Worm (Caenorhabditis elegans): Measurements from ENCODE around the gene C45B2.3.

C45B2.3 gene

ce11 chrX:6041995-6042481 lies 40.7 kb upstream of the C45B2.3 start (continued):
- TF ChIP-seq nhr-179 (tag; optimal IDR thresholded peaks at IDR 0.05) (no peak), B0035.1 (tag; optimal IDR thresholded peaks at IDR 0.05) (no peak), madf-10 (tag; optimal IDR thresholded peaks at IDR 0.05) (peak; percentile 52), snpc-4 (GFP tag; optimal IDR thresholded peaks at IDR 0.05) (no peak), snpc-4 (tag; optimal IDR thresholded peaks at IDR 0.05) (peak in 3 of 4 experiments; percentile 27 to 33 (median 29)), cebp-1 (GFP tag; IDR thresholded peaks at IDR 0.05) (no peak), cebp-1 (tag; optimal IDR thresholded peaks at IDR 0.05) (peak; percentile 72), ZK185.1 (tag; optimal IDR thresholded peaks at IDR 0.05; ENCODE audit: poor library complexity, severe bottlenecking) (peak; percentile 19), F23B12.7 (tag; optimal IDR thresholded peaks at IDR 0.05; ENCODE audit: insufficient read depth) (no peak)

- no peak for TF ChIP-seq nhr-27 (tag; optimal IDR thresholded peaks at IDR 0.05)
- no peak for TF ChIP-seq tbx-9 (tag; optimal IDR thresholded peaks at IDR 0.05; ENCODE audit: borderline replicate concordance)
- no peak for TF ChIP-seq attf-3 (GFP tag; conservative IDR thresholded peaks at IDR 0.05)
- TF ChIP-seq B0261.1 (tag; optimal IDR thresholded peaks at IDR 0.05), result no peak
- no peak for TF ChIP-seq hlh-26 (GFP tag; conservative IDR thresholded peaks at IDR 0.05)
- TF ChIP-seq B0019.2 (GFP tag; conservative IDR thresholded peaks at IDR 0.05), result no peak
- no peak for TF ChIP-seq snpc-1.3 (tag; optimal IDR thresholded peaks at IDR 0.05; ENCODE audit: insufficient read depth)
- TF ChIP-seq F57A8.1 (GFP tag; optimal IDR thresholded peaks at IDR 0.05), result no peak
- TF ChIP-seq ets-4 (GFP tag; optimal IDR thresholded peaks at IDR 0.05), result no peak
- TF ChIP-seq pha-4 (tag; optimal IDR thresholded peaks at IDR 0.05), result no peak
- no peak for TF ChIP-seq sdz-38 (tag; optimal IDR thresholded peaks at IDR 0.05)
- no peak for TF ChIP-seq let-526 (GFP tag; IDR thresholded peaks at IDR 0.05)
Observed at ce11 chrX:6043283-6043682, 39.5 kb upstream of the C45B2.3 start.

- TF ChIP-seq ceh-79 (tag; optimal IDR thresholded peaks at IDR 0.05) (no peak), B0035.1 (tag; optimal IDR thresholded peaks at IDR 0.05) (no peak), hmg-1.2 (GFP tag; IDR thresholded peaks at IDR 0.05) (no peak), ccch-3 (GFP tag; optimal IDR thresholded peaks at IDR 0.05) (no peak), madf-3 (GFP tag; IDR thresholded peaks at IDR 0.05) (no peak), tlf-1 (GFP tag; optimal IDR thresholded peaks at IDR 0.05) (no peak), mxl-1 (tag; optimal IDR thresholded peaks at IDR 0.05) (no peak), K11D2.4 (GFP tag; IDR thresholded peaks at IDR 0.05) (no peak), bed-1 (GFP tag; IDR thresholded peaks at IDR 0.05) (no peak), ztf-22 (GFP tag; optimal IDR thresholded peaks at IDR 0.05) (no peak), lir-1 (GFP tag; conservative IDR thresholded peaks at IDR 0.05) (no peak), T07F8.4 (tag; optimal IDR thresholded peaks at IDR 0.05) (no peak), egrh-3 (GFP tag; IDR thresholded peaks at IDR 0.05) (no peak), dpff-1 (tag; optimal IDR thresholded peaks at IDR 0.05) (no peak), sea-2 (GFP tag; IDR thresholded peaks at IDR 0.05) (no peak)
Observed at ce11 chrX:6048508-6048907, 34.3 kb upstream of the C45B2.3 start, which contains the start of gene pak-1. pak-1 (minus strand) TSS chrX:6048608.

- no peak for TF ChIP-seq lsl-1 (GFP tag; optimal IDR thresholded peaks at IDR 0.05)
- peak; percentile 43 for TF ChIP-seq nhr-80 (tag; optimal IDR thresholded peaks at IDR 0.05)
Observed at ce11 chrX:6050078-6050477, 32.7 kb upstream of the C45B2.3 start.

Measured in whole organism, young adult.